Worm (Caenorhabditis elegans): Measurements from ENCODE around the gene spp-11.

DNA sequence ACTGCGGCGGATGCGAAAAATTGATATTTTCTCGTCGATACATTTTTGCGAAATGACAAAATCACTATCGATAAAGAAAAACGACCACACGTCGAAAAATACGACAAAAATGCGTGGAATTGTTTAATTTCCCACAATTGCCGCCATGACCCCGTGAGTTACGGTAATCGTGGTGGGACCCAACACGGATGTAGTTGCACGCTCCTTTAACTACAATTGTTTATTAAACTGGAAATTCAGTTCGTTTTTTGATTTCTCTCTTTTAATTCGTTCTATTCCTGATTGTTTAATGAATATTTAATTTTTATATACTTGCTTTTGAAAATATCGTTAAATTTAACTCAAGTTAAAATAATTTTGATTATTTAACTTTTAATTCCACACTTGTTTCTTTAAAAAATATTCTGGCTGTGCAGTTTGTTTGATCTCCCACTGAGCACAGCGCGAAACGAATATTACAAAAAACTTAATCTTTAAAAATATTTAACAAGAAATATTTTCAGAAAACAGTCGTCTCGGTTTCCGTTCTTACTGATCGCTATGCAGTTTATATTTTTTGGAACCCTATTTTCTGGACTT is 41.9 kb downstream of the spp-11 start, which contains the start of the genes ani-2 and clec-88:
- no peak for TF ChIP-seq elt-3 (tag; optimal IDR thresholded peaks at IDR 0.05)
- no peak for TF ChIP-seq lsy-2 (tag; optimal IDR thresholded peaks at IDR 0.05)
- no peak for TF ChIP-seq nhr-237 (tag; optimal IDR thresholded peaks at IDR 0.05)
- no peak for TF ChIP-seq lin-13 (tag; optimal IDR thresholded peaks at IDR 0.05)
- no peak for TF ChIP-seq sem-2 (GFP tag; optimal IDR thresholded peaks at IDR 0.05)
